Fruit fly (Drosophila melanogaster): ENCODE measurements around the gene CG12592.
"Not testable (repeated sequence)": the region's sequence is repeated elsewhere in the genome, so short reads cannot be mapped to it uniquely, and the experiment has no call there.

CG12592 gene

DNA sequence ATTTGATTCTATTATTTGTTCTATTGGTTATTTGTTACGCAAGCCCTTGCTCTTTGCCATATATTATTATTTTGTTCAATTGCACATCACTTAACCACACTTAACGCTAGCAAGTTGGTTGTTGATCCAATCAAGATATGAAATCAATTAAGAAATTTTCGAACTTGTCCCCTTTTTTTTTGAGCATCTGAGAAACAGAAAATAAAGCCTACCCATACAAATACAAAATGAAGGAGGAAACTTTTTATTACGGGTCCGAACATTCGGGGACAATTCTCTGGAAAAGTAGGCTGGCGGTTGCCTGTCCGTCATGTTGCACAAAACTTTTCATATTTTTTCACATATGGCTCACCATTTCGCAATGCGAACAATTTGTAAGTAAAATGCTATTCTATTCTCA, at the start of gene CG12592:
CG12592 (plus strand) TSS at position 301 of the 400 bp plus-strand sequence.
- not testable (repeated sequence) for TF ChIP-seq noc (tag; optimal IDR thresholded peaks at IDR 0.05)

DNA sequence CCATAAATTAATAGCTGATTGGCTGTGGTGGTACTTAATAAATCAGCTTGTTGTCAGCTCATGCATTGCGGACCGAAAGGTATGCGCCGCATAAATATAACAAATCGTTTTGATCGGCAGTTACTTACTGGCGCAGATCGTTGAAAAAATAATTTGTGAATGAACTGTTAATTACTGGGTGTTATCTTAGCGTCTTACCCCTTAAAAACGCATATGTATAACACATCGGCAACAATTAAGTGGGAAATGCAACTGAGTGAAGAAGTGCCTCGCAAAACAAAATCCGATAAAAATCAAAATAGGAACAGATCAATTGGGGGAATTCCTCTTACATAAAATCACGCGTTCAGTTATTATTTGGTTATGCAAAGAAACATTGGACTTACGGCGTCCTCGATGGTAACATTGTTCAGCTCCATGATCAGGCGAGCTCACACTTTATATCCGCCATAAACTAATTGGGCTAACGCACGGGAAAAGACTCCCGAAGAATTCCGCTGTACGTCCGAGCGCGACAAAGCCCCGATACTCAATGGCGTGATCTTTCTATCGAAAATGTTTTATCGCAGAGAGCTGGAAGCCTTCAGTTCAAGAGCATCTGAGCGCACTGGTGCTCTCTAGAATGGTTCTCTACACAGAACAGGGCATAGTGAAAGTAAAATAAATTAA, 26.9 kb upstream of the CG12592 start, which contains the start of gene CG6293:
CG6293 (minus strand) TSS at position 538 of the 669 bp plus-strand sequence.
- no peak for TF ChIP-seq noc (tag; optimal IDR thresholded peaks at IDR 0.05)

DNA sequence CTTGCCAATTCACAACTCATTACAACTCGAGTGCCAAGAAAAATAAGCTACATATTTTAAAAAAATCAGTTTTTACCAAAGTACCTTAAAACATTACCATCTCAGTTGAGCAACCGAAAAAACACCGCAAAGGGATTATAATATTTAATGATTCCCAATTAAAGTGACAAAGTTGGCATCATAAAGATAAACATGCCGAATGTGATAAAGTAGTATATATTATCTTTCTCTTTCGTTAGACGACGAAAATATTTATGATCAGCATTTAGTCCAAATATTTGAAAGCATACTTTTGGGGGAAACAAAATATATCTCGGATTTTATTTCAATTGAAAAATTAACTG, 26.4 kb upstream of the CG12592 start:
- TF ChIP-seq noc (tag; optimal IDR thresholded peaks at IDR 0.05), result no peak

DNA sequence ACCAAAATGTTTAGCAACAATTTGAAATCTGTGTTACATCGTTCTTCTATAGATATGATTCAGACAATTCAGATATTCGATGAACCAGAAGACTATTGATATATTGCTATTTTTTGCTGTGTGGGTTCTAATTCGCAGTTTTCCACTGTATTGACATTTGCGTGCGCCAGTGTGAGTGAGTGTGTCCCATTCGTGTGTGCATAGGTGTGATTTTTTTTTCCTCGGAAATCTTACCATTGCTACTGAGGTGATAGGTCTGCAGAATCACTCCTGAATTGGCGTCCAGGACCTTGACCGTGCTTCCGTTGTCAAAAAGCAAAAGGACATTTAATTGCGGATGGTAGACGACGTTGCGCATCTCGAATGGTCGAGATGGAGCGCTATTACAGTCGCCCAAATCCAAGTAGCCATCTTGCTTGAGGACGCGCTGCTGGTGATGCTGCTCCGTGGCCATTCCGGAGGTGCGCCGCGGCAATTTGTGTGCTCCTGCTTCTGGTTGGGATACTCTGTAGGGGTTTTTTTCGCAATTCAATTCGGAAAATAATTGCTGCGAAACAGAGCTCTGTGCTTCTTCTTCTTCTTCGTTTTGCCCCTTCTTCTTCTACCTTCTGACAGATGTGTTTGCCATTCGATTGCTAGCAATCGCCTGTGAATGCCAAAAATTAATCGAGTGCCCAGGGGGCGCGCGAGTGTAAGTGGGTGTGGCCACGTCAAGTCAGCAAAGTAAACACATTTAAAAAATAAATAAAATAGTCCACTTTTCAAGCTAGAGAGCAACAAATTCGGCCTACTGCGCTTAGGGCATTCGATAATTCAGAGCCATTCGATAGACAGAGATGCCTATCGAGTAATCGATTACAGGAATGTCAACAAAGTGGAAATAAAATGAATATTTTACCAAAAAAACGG, 7.2 kb upstream of the CG12592 start, which contains the start of the genes Bruce and CG12818:
Bruce (minus strand) TSS at position 620 of the 909 bp plus-strand sequence.
CG12818 (plus strand) TSS at position 848 of the 909 bp plus-strand sequence.
- no peak for TF ChIP-seq noc (tag; optimal IDR thresholded peaks at IDR 0.05)

DNA sequence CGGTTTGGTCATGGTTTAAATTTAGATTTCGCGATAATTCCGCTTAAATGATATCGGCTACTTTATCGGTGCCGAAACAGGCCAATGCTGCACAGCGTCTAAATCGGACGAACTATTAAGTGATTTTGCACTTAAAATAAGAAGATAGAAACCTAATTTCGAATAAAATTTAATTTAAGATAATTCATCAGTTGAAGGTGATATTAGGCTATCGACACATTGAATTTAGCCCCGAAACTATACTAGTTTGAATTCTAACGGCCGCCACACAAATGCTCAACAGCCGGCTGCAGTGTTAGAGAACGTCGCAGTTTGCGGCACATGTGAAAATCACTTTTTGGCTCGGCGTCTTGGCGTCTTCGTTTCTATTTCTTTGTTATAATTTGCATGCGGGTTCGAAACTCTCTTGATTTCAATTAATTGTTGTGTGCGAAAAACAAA, 5.3 kb upstream of the CG12592 start, which contains the start of gene sle:
sle (plus strand) TSS at position 293 of the 441 bp plus-strand sequence.
- no peak for TF ChIP-seq noc (tag; optimal IDR thresholded peaks at IDR 0.05)

DNA sequence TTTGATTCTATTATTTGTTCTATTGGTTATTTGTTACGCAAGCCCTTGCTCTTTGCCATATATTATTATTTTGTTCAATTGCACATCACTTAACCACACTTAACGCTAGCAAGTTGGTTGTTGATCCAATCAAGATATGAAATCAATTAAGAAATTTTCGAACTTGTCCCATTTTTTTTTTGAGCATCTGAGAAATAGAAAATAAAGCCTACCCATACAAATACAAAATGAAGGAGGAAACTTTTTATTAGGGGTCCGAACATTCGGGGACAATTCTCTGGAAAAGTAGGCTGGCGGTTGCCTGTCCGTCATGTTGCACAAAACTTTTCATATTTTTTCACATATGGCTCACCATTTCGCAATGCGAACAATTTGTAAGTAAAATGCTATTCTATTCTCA, 2.5 kb downstream of the CG12592 start, which contains the start of gene CG18545:
CG18545 (plus strand) TSS at position 301 of the 400 bp plus-strand sequence.
- TF ChIP-seq noc (tag; optimal IDR thresholded peaks at IDR 0.05), result not testable (repeated sequence)

DNA sequence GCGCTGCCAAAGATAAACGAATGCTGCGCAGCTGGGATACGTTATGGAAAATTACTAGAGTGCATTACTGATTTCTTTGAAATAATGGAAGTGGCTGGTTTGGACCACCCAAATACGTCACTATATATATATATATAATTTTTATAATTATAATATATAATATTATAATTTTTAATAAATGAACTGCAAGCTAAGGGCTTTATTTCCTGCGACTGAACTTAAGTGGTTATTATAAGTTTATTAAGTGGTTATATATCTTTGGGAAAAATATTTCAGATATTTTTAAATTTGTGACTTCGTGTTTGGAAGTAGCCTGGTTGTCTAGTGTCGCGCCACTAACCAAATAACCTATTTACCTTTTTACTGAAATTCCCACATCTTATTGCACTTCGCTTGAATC, 10.3 kb downstream of the CG12592 start, which contains the start of gene CG31406:
CG31406 (plus strand) TSS at position 301 of the 400 bp plus-strand sequence.
- not testable (repeated sequence) for TF ChIP-seq noc (tag; optimal IDR thresholded peaks at IDR 0.05)

DNA sequence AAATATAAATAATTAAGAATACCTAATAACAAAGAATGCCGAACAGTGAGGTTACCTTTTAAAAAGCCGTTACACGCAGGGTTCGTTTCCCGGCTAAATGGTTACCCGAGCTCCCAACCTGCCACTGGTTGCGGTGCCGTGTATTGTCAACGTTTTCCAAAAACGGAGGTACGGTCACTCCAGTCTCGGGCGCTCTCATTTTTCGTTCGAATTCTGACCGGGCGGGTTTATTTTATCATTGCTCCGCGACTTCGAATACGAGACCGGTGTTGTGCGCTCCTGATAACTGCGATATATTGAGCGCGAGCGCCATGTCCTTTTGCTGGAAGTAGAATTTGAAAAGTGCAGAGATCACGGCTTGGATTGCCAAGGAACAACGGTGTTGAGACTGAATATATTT, 11.8 kb downstream of the CG12592 start, which contains the start of gene jumu:
jumu (plus strand) TSS at position 196 of the 400 bp plus-strand sequence.
- TF ChIP-seq noc (tag; optimal IDR thresholded peaks at IDR 0.05), result no peak

DNA sequence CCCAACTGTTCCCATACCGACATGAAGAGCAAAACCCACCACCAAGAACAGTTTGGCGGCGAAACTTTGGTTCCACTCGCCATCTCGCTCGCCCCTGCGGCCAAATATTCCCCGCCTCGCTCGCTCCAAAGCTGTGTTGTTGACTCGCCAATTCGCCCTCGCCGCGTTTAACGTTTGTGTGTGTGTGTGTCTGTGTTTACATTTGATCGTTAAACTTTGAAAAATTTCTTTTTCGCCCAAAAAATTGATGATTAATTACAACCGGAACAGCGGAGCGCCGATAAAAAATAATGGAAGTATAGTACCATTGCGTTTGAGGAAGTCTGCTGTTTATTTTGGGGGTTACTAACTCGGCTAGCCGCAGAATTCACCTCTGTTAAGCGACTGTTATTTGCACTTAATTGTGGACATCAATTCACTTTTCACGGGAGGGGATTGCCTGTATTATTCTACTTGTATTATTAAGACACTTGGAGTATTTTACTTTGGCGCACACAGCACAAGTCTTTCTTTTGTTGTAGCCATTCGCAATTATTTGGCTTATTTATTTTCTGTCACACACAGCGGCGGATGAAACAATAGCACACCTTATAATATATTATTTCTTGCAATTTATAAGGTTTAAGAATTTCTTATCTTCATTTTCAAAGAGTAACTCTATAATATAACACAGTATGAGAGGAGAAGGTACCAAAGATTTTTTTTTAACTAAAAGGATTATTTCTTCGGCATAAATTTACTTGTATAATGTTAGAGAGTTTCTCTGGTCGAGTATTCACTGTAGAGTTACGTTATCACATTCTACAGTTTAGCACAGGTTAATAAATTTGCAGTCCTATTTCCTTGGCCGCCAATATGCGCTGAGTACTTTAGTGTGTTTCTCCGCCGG, 12.8 kb downstream of the CG12592 start:
- TF ChIP-seq noc (tag; optimal IDR thresholded peaks at IDR 0.05), result peak; percentile 84

DNA sequence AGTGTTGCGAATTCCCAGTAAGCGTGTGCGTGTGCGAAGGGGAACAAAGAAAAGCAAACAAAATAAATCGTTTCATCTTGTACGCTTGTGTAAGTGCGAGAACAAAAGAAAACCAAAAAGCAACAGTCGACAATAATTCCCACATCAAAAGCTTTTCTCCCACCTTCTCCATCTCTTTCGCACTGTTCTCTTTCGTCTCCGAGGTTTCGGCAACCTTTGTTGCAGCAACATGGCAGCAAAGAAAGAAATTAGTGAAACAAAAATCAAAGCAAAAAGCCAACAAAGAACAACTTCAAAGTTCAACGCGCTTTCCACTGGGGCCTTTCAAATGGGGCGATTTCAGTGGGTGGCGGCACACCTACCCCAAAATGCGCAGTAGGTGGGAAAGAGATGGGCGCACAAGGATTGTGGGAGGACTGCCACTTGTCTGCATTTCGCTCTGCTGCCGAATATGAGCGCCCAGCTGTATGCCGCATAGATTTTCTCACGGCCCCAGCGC, 13.9 kb downstream of the CG12592 start:
- no peak for TF ChIP-seq noc (tag; optimal IDR thresholded peaks at IDR 0.05)

DNA sequence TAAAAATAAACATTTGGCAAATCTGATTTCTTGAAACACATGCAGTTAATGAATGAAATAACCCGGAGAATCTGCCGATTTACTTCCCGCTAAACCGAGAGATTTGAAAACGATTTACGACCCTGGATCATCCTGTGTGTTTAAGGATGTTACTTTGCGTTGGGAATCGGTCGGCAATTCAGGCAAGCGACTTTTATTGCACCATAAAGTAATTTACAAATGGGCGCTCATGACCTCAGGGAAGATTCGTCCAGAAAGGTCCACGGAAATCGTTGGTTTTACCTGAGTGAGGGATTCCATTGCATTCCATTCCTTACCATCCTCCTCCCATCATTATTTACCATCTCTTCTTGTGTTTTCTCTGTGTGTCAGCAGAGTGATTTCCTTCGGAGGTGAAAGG, 14.7 kb downstream of the CG12592 start:
- no peak for TF ChIP-seq noc (tag; optimal IDR thresholded peaks at IDR 0.05)

DNA sequence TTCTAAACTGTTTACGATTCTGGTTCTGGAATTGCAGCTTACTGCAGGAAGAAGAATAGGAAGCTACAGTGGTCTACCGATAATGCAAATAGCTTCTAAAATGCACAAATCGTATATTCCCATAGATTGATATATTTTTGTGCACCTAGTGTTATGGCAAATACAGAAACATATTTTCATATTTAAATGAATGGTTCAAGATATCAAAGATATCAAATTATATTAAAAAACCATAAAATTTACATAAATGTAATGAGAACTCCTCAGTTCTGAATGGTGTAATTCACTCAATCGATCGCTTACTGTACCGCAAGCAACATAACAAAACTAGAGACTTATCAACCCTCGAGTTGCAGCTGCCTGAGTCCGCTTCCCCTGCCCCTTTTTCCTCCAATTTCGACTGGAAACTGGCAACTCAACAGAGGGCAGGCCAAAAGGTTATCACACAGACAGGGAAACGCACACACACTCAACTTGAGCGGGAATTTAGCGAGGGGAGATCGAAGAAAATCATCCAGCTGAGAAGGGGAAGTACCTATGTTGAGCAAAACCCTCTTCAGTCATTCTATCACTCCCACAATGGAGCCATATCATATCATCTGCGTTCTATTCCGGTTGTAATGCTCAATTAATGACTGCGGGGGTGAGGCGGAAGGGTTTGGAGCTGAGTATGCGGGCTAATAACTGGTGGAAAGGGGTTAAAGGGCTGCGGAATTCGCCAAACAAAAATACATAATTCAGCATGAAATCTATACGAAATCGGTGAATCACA, 16.0 kb downstream of the CG12592 start:
- TF ChIP-seq noc (tag; optimal IDR thresholded peaks at IDR 0.05), result no peak

DNA sequence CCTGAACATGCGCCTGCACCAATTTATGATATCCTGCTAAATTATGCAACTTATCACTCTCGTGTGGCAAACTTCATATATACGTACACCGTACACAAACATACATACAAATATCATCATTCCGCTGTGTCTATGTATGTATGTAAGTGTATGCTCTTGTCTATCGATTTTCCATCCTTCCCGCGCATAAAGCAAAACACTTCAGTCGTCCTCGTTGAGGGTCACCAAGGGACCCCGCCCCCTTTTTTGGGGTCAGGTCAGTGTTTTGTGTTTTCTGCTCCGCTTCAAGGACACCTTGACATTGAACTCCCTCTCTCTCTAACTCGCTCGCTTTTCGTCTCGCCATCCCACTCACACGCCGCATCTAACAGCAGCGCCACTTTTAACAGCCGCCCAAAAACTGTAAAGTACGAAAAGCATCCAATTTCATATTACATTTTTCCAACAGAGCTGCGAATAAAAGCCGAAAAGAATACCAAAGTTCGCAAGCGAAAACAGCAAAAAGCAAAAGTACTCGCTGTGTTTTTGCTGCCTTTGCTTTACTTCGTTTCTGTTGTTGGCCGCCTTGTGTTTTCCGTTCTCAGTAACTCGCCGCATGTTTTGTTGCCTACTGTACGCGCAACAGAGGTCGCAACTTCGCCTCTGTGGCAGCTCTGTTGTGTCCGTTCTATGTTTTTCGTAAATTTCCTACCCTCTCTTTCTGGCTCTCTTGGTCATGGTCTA, 17.9 kb downstream of the CG12592 start:
- no peak for TF ChIP-seq noc (tag; optimal IDR thresholded peaks at IDR 0.05)
